Fruit fly (Drosophila melanogaster) whole organism, adult: ENCODE results near the gene Cyp4ae1.
A peak's percentile ranks its signal among the peaks of the same experiment; 100 is the strongest.

Source experiments
- CG33017 ChIP-seq: fragments of 200-800 bp; sonication (Bioruptor generic); optimal IDR thresholded peaks from 2 replicates; lab custom pipeline; 2018; ENCODE audit warnings: missing biosample characterization, mild to moderate bottlenecking, missing genetic modification characterization, moderate library complexity
- pad ChIP-seq: fragments of 200-800 bp; sonication (Bioruptor generic); optimal IDR thresholded peaks from 3 replicates; lab custom pipeline; 2017; ENCODE audit warnings: missing biosample characterization, missing genetic modification characterization, mild to moderate bottlenecking, moderate library complexity, missing genetic modification reagents

- no peak for TF ChIP-seq CG33017 (tag; lab: Kevin White, UChicago)
- TF ChIP-seq pad (GFP tag; lab: Kevin White, UChicago): peak; percentile 25
Observed at dm6 chrX:2157929-2158610, 20.7 kb upstream of the Cyp4ae1 start.
